Worm (Caenorhabditis elegans) whole organism, L1 larva: Measurements from ENCODE around the gene fbxa-224.
A peak's percentile ranks its signal among the peaks of the same experiment; 100 is the strongest.

Source experiments
- C04F5.9 ChIP-seq: sonication (generic microtip); optimal IDR thresholded peaks from 2 replicates; lab custom pipeline; 2016; ENCODE audit warnings: missing genetic modification characterization, missing compliant biosample characterization
- F16B12.6 ChIP-seq: fragments of 150-350 bp; optimal IDR thresholded peaks from 2 replicates; lab custom pipeline; 2014; ENCODE audit warnings: missing biosample characterization, missing genetic modification characterization
- Y116A8C.19 ChIP-seq: sonication (generic microtip); optimal IDR thresholded peaks from 2 replicates; lab custom pipeline; 2016; ENCODE audit warnings: missing compliant biosample characterization, missing genetic modification characterization, borderline replicate concordance
- ama-1 ChIP-seq: fragments of 150-350 bp; optimal IDR thresholded peaks from 2 replicates; lab custom pipeline; 2014
- blmp-1 ChIP-seq: fragments of 150-350 bp; optimal IDR thresholded peaks from 2 replicates; lab custom pipeline; 2014; ENCODE audit warnings: missing biosample characterization, missing genetic modification characterization
- ceh-63 ChIP-seq: fragments of 200-800 bp; sonication (Bioruptor generic); optimal IDR thresholded peaks from 2 replicates; lab custom pipeline; 2018; ENCODE audit warnings: mild to moderate bottlenecking, missing genetic modification characterization, missing compliant biosample characterization
- ceh-8 ChIP-seq: fragments of 200-800 bp; sonication (Bioruptor generic); optimal IDR thresholded peaks from 2 replicates; lab custom pipeline; 2018; ENCODE audit warnings: mild to moderate bottlenecking, missing genetic modification characterization, moderate library complexity, missing compliant biosample characterization
- ceh-90 ChIP-seq: sonication (generic microtip); optimal IDR thresholded peaks from 2 replicates; lab custom pipeline; 2016; ENCODE audit warnings: missing genetic modification characterization, missing compliant biosample characterization
- ces-1 ChIP-seq: fragments of 150-350 bp; optimal IDR thresholded peaks from 2 replicates; lab custom pipeline; 2014; ENCODE audit warnings: missing biosample characterization, missing genetic modification reagents, missing genetic modification characterization
- dpl-1 ChIP-seq, 3 experiments: fragments of 150-350 bp in 2 of 3; sonication (generic microtip) in 1 of 3; optimal IDR thresholded peaks; 2 replicates each; lab custom pipeline; 2014 to 2017; ENCODE audit warnings: missing biosample characterization in 3 of 3, missing genetic modification characterization in 3 of 3, missing genetic modification reagents in 3 of 3
- dsc-1 ChIP-seq: sonication (generic microtip); optimal IDR thresholded peaks from 2 replicates; lab custom pipeline; 2016; ENCODE audit warnings: mild to moderate bottlenecking, missing genetic modification characterization, missing compliant biosample characterization
- efl-3 ChIP-seq: fragments of 200-800 bp; sonication (Bioruptor generic); optimal IDR thresholded peaks from 2 replicates; lab custom pipeline; 2018; ENCODE audit warnings: mild to moderate bottlenecking, missing genetic modification characterization, missing compliant biosample characterization
- egl-27 ChIP-seq, 2 experiments: fragments of 150-350 bp in 1 of 2; sonication (generic microtip); optimal IDR thresholded peaks; 3 replicates each; lab custom pipeline; 2017 to 2018; ENCODE audit warnings: missing biosample characterization in 2 of 2, missing genetic modification characterization in 2 of 2, missing genetic modification reagents in 2 of 2
- fkh-10 ChIP-seq: sonication (generic microtip); optimal IDR thresholded peaks from 2 replicates; lab custom pipeline; 2017; ENCODE audit warnings: missing biosample characterization, missing genetic modification reagents, missing genetic modification characterization
- fkh-4 ChIP-seq: sonication (generic microtip); optimal IDR thresholded peaks from 2 replicates; lab custom pipeline; 2016; ENCODE audit warnings: missing compliant biosample characterization, missing genetic modification characterization, borderline replicate concordance
- hlh-4 ChIP-seq: sonication (generic microtip); optimal IDR thresholded peaks from 2 replicates; lab custom pipeline; 2016; ENCODE audit warnings: mild to moderate bottlenecking, missing genetic modification characterization, missing compliant biosample characterization
- hpl-2 ChIP-seq: fragments of 150-350 bp; optimal IDR thresholded peaks from 2 replicates; lab custom pipeline; 2014; ENCODE audit warnings: missing biosample characterization, missing genetic modification reagents, missing genetic modification characterization
- lin-14 ChIP-seq: fragments of 200-800 bp; sonication (Bioruptor generic); optimal IDR thresholded peaks from 2 replicates; lab custom pipeline; 2018; ENCODE audit warnings: mild to moderate bottlenecking, missing genetic modification characterization, moderate library complexity, missing compliant biosample characterization
- lin-35 ChIP-seq, 2 experiments: fragments of 150-350 bp; optimal IDR thresholded peaks; 2 replicates each; lab custom pipeline; 2014; ENCODE audit warnings: missing biosample characterization in 2 of 2, missing genetic modification characterization in 2 of 2, missing genetic modification reagents in 2 of 2
- lir-3 ChIP-seq: sonication (generic microtip); optimal IDR thresholded peaks from 2 replicates; lab custom pipeline; 2016; ENCODE audit warnings: mild to moderate bottlenecking, missing genetic modification characterization, moderate library complexity, missing compliant biosample characterization; ENCODE audit not compliant: poor library complexity
- lsy-2 ChIP-seq, 2 experiments: fragments of 150-350 bp; optimal IDR thresholded peaks; 2 replicates each; lab custom pipeline; 2014; ENCODE audit warnings: missing biosample characterization in 2 of 2, missing genetic modification characterization in 2 of 2
- mdl-1 ChIP-seq, 2 experiments: fragments of 150-350 bp; optimal IDR thresholded peaks; 2 replicates each; lab custom pipeline; 2014 to 2017; ENCODE audit warnings: missing biosample characterization in 2 of 2, missing genetic modification characterization in 2 of 2, inconsistent platforms in 1 of 2
- mef-2 ChIP-seq: fragments of 150-350 bp; optimal IDR thresholded peaks from 2 replicates; lab custom pipeline; 2014; ENCODE audit warnings: missing biosample characterization, missing genetic modification characterization
- mep-1 ChIP-seq: fragments of 150-350 bp; optimal IDR thresholded peaks from 2 replicates; lab custom pipeline; 2014; ENCODE audit warnings: missing biosample characterization, missing genetic modification characterization
- nhr-11 ChIP-seq: fragments of 150-350 bp; optimal IDR thresholded peaks from 2 replicates; lab custom pipeline; 2014; ENCODE audit warnings: missing biosample characterization, missing genetic modification characterization
- nhr-19 ChIP-seq: fragments of 200-800 bp; sonication (Bioruptor generic); conservative IDR thresholded peaks from 2 replicates; pipeline ENCODE4 v1.3.6; 2022; ENCODE audit warnings: missing genetic modification characterization, missing compliant biosample characterization
- nhr-20 ChIP-seq: sonication (generic microtip); optimal IDR thresholded peaks from 2 replicates; lab custom pipeline; 2016; ENCODE audit warnings: mild to moderate bottlenecking, missing genetic modification characterization, missing compliant biosample characterization
- nhr-237 ChIP-seq: fragments of 150-350 bp; optimal IDR thresholded peaks from 2 replicates; lab custom pipeline; 2014; ENCODE audit warnings: missing biosample characterization, missing genetic modification characterization
- nhr-71 ChIP-seq: sonication (generic microtip); optimal IDR thresholded peaks from 2 replicates; lab custom pipeline; 2016; ENCODE audit warnings: mild to moderate bottlenecking, missing genetic modification characterization, moderate library complexity, missing compliant biosample characterization
- nhr-76 ChIP-seq: sonication (generic microtip); optimal IDR thresholded peaks from 2 replicates; lab custom pipeline; 2017; ENCODE audit warnings: missing biosample characterization, missing genetic modification characterization
- nhr-77 ChIP-seq: fragments of 150-350 bp; optimal IDR thresholded peaks from 2 replicates; lab custom pipeline; 2014; ENCODE audit warnings: missing biosample characterization, missing genetic modification characterization
- nhr-90 ChIP-seq: sonication (generic microtip); optimal IDR thresholded peaks from 2 replicates; lab custom pipeline; 2016; ENCODE audit warnings: mild to moderate bottlenecking, missing genetic modification characterization, missing compliant biosample characterization; ENCODE audit not compliant: poor library complexity
- pag-3 ChIP-seq: sonication (generic microtip); optimal IDR thresholded peaks from 2 replicates; lab custom pipeline; 2017; ENCODE audit warnings: missing genetic modification characterization, mild to moderate bottlenecking, missing compliant biosample characterization, antibody characterized with exemption, borderline replicate concordance; ENCODE audit not compliant: insufficient read depth
- pqm-1 ChIP-seq: sonication (generic microtip); optimal IDR thresholded peaks from 3 replicates; lab custom pipeline; 2017; ENCODE audit warnings: missing biosample characterization, missing genetic modification characterization
- rnt-1 ChIP-seq: sonication (generic microtip); optimal IDR thresholded peaks from 2 replicates; lab custom pipeline; 2016; ENCODE audit warnings: mild to moderate bottlenecking, missing genetic modification characterization, moderate library complexity, missing compliant biosample characterization
- snpc-4 ChIP-seq: fragments of 150-350 bp; optimal IDR thresholded peaks from 2 replicates; lab custom pipeline; 2014; ENCODE audit warnings: missing biosample characterization, missing genetic modification characterization
- snu-23 ChIP-seq: sonication (generic microtip); optimal IDR thresholded peaks from 2 replicates; lab custom pipeline; 2016; ENCODE audit warnings: missing genetic modification characterization, missing compliant biosample characterization
- sptf-1 ChIP-seq: fragments of 150-350 bp; optimal IDR thresholded peaks from 2 replicates; lab custom pipeline; 2014; ENCODE audit warnings: missing biosample characterization, missing genetic modification characterization
- unc-130 ChIP-seq: fragments of 150-350 bp; optimal IDR thresholded peaks from 2 replicates; lab custom pipeline; 2017; ENCODE audit warnings: missing biosample characterization, missing genetic modification characterization, inconsistent platforms
- unc-86 ChIP-seq: sonication (generic microtip); optimal IDR thresholded peaks from 2 replicates; lab custom pipeline; 2016; ENCODE audit warnings: missing genetic modification characterization, missing compliant biosample characterization
- ztf-4 ChIP-seq: fragments of 150-350 bp; optimal IDR thresholded peaks from 2 replicates; lab custom pipeline; 2014; ENCODE audit warnings: missing biosample characterization, missing genetic modification characterization

The fbxa-224 gene

DNA sequence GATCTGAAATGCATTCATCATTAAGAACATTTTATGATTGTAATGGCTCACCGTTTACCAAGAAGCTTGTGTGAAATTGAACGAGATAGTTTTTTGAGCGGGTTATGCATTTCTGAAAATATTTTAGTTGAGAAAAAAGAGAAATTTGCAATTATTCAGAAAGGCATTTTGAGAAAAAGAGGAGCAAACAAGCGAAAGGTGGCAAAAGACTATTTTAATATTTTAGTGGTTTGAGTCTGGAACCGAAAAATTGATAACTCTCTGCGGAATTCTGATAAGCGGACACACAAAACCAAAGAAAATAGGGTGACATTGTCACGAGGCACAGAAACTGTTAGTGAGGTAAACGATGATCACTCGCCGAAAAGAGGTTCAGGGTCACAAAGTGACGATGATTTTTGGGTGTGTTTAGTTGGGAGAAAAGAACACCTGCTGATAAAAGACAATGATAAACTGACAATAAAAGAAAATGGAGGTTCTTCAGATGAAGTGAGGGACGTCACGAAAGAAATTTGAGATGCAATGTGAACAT, 6.8 kb upstream of the fbxa-224 start (continued):
- no peak for TF ChIP-seq nhr-237 (tag; lab: Kevin White, UChicago)
- TF ChIP-seq Y116A8C.19 = no peak
- no peak for TF ChIP-seq nhr-77 (tag; lab: Kevin White, UChicago)
- no peak for TF ChIP-seq ceh-90
- TF ChIP-seq lin-14 (GFP tag; lab: Kevin White, UChicago) = peak; percentile 70
- peak; percentile 37 for TF ChIP-seq nhr-90
- no peak for TF ChIP-seq unc-86 (tag; lab: Kevin White, UChicago)
- TF ChIP-seq snu-23 (GFP tag; lab: Kevin White, UChicago) = peak; percentile 33
- no peak for TF ChIP-seq fkh-4 (tag; lab: Kevin White, UChicago)
- TF ChIP-seq unc-130 = no peak
- no peak for TF ChIP-seq dpl-1 (GFP tag; optimal IDR thresholded peaks at IDR 0.05; lab: Kevin White, UChicago)
- TF ChIP-seq egl-27 (tag; optimal IDR thresholded peaks at IDR 0.05; lab: Kevin White, UChicago) = no peak
- TF ChIP-seq efl-3 (GFP tag; lab: Kevin White, UChicago) = no peak
- TF ChIP-seq hpl-2 = no peak
- no peak for TF ChIP-seq ces-1 (GFP tag; lab: Kevin White, UChicago)
- peak; percentile 36 for TF ChIP-seq blmp-1 (tag; lab: Kevin White, UChicago)
- TF ChIP-seq dsc-1 (tag; lab: Kevin White, UChicago) = no peak
- no peak for TF ChIP-seq C04F5.9 (tag; lab: Kevin White, UChicago)
- no peak for TF ChIP-seq pag-3 (tag; lab: Kevin White, UChicago)
- TF ChIP-seq lin-35 (GFP tag; optimal IDR thresholded peaks at IDR 0.05; lab: Kevin White, UChicago) = peak in 1 of 2 experiments; percentile 64
- no peak for TF ChIP-seq sptf-1 (tag; lab: Kevin White, UChicago)
- TF ChIP-seq ama-1 = no peak
- TF ChIP-seq pqm-1 (tag; lab: Kevin White, UChicago) = peak; percentile 32

DNA sequence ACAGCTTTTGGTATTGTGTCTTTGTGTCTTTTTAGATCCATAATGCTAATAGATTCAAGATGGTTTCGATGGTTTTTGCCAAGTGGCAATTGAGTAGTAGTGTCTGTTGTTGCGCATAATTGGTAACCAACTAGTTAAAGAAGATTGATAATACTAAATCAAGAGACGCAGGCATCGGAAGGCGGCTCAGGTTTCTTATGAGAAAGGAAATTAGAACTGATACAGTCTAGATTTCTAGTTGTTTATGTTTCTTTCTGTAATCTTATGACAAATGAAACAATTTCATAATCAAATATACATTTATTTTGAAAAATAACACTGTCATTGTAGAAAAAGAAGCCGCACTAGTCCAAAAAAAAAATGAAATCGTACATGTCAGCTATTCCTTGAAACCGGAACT, 5.9 kb upstream of the fbxa-224 start, which contains the start of gene ZK1290.10:
ZK1290.10 (minus strand) TSS at position 101 of the 400 bp plus-strand sequence.
- TF ChIP-seq fkh-10 (GFP tag; lab: Kevin White, UChicago) = no peak
- no peak for TF ChIP-seq mdl-1 (tag; optimal IDR thresholded peaks at IDR 0.05; lab: Kevin White, UChicago)
- TF ChIP-seq, all 84 proteins: peak for 0

DNA sequence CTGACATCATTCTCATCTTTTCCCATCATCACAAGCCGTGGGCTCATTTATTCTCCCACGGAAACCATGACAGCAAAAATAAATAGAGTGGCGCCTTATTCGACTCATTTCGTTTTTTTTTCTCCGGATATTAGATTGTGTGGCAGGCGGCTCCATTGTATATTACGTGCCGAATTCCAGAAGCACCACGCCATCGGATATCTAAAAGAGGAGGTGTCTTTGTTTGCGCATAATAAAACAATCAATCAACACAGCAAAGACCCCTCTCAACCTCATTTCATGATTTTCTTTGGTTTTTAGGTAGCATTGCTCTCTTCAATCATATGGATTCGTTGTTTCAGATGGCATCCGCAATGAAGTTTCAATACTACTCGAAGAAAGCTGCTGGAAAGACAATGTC, 1.1 kb upstream of the fbxa-224 start, which contains the start of gene tph-1:
tph-1 (plus strand) TSS at position 301 of the 400 bp plus-strand sequence.
- TF ChIP-seq pag-3 (tag; lab: Kevin White, UChicago) (no peak), nhr-77 (tag; lab: Kevin White, UChicago) (no peak), lir-3 (tag; lab: Kevin White, UChicago) (no peak), Y116A8C.19 (no peak), ceh-8 (no peak), ceh-63 (no peak), nhr-20 (no peak)

DNA sequence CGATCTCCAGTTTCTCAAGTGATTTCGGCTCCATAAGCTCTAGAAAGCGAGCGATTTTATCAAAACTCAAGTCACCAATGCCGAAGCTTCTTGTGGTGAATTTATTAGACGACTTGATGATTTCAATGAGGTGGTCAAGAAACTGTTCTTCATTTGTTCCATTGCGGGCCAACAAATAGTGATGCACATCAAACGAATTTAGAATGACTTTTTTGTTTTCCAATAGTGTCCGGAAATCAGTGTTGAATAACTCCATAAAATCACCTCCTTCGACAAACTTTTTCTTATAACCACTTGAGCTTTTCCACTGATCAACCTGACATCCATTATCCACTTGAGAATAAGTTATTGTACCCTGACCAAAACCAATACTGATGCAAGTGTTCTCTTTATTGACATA, 675 bp downstream of the fbxa-224 start:
- TF ChIP-seq lir-3 (tag; lab: Kevin White, UChicago) = no peak
- no peak for TF ChIP-seq nhr-76 (tag; lab: Kevin White, UChicago)
- no peak for TF ChIP-seq mep-1 (tag; lab: Kevin White, UChicago)
- TF ChIP-seq lsy-2 (tag; optimal IDR thresholded peaks at IDR 0.05; lab: Kevin White, UChicago) = no peak
- no peak for TF ChIP-seq fkh-10 (GFP tag; lab: Kevin White, UChicago)
- TF ChIP-seq hlh-4 (tag; lab: Kevin White, UChicago) = no peak
- TF ChIP-seq nhr-19 (GFP tag; lab: Robert Waterston, UW) = no peak
- no peak for TF ChIP-seq unc-130
- no peak for TF ChIP-seq nhr-71
- no peak for TF ChIP-seq F16B12.6 (tag; lab: Kevin White, UChicago)
- no peak for TF ChIP-seq ztf-4 (tag; lab: Kevin White, UChicago)
- no peak for TF ChIP-seq snpc-4 (tag; lab: Kevin White, UChicago)
- TF ChIP-seq rnt-1 (tag; lab: Kevin White, UChicago) = no peak
- no peak for TF ChIP-seq nhr-11 (tag; lab: Kevin White, UChicago)
- no peak for TF ChIP-seq egl-27 (tag; optimal IDR thresholded peaks at IDR 0.05; lab: Kevin White, UChicago)
- TF ChIP-seq pqm-1 (tag; lab: Kevin White, UChicago) = no peak
- no peak for TF ChIP-seq mef-2 (tag; lab: Kevin White, UChicago)
- TF ChIP-seq ceh-63 = no peak
